Worm (Caenorhabditis elegans) whole organism, L4/young adult: Measurements from ENCODE around the gene T28F3.9.

Source experiments
- W03F9.2 ChIP-seq: fragments of 150-350 bp; optimal IDR thresholded peaks from 2 replicates; lab custom pipeline; 2014; ENCODE audit warnings: missing biosample characterization, missing genetic modification characterization
- dao-5 ChIP-seq: sonication (generic microtip); optimal IDR thresholded peaks from 2 replicates; lab custom pipeline; 2016; ENCODE audit warnings: missing genotype, missing genetic modification characterization, moderate library complexity, missing compliant biosample characterization
- him-1 ChIP-seq: sonication (generic microtip); optimal IDR thresholded peaks from 2 replicates; lab custom pipeline; 2016; ENCODE audit warnings: missing genotype, missing genetic modification reagents, missing genetic modification characterization, missing compliant biosample characterization

T28F3.9 gene

DNA sequence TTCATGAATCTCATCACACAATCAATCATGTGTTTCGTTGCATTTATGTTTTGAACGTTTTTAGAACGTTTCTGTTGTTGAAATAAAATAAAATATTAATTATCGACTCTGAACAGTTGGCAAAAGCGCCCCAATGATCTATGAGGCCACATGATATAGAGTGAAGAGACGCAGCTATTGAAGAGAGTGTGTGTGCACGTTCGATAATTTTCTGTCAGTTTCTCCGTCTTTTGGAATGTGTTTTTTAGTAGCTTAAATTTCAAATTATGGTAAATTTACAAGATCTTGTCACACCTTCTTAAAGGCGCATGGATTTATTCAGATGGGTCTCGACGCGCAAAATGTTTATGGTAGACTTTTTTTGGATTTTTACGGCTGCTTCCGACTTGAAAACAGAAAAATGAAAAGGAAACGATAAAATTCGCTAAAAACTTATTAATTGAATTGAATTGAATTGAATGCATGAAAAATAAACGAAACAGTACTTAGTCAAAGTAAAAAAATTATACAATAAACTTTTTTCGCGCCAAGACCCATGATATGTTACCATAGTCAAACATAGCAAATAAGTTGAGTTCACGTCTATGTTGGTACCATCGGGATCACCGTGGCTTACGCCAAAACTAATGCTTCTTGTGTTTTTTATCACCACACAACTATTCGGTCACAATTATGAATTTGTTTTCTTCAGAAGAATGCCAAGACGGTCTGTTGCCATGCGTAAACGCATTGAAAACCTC lies 25.4 kb downstream of the T28F3.9 start, which contains the start of gene C49C3.15:
Gene C49C3.15 (plus strand): TSS at position 690 of the 740 bp plus-strand sequence.
- TF ChIP-seq W03F9.2 (tag; lab: Kevin White, UChicago) (no peak), dao-5 (no peak), him-1 (tag; lab: Kevin White, UChicago) (no peak)

ce11 chrIV:17335031-17335430 lies 26.7 kb downstream of the T28F3.9 start, which contains the start of gene C49C3.8:
TSS of gene C49C3.8 (plus strand) at chrIV:17335203.
- no peak for TF ChIP-seq him-1 (tag; lab: Kevin White, UChicago)

DNA sequence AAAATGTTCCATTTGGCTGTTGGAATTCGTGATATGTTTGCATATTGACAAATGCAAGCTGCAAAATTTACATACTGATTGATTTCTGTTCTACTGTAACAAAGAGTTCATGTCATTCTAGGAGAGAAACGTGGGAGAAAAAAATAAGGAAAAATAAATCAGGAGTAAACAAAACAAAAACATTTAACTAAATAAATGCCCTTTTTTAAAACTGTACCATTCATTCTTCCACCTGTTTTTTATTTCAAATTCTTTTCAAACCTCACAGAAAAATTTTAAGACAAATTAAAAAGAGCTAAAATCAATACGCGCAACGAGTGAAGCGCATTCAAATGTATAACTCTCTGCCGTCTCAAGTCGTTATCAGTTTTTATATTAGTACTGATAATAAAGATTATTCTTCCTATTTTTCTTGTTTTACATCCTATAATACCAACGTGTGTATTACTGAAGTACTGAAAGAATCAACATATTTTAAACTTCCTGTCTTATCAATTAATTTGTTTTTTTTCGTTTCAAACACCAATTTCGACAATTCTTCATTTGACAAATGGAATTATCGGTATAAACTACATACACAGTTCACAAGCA lies 30.7 kb downstream of the T28F3.9 start, which contains the start of gene C49C3.10:
Gene C49C3.10 (minus strand): TSS at position 51 of the 591 bp plus-strand sequence.
- no peak for TF ChIP-seq him-1 (tag; lab: Kevin White, UChicago)
- no peak for TF ChIP-seq W03F9.2 (tag; lab: Kevin White, UChicago)
- TF ChIP-seq dao-5: no peak

- TF ChIP-seq W03F9.2 (tag; lab: Kevin White, UChicago) (no peak), dao-5 (no peak), him-1 (tag; lab: Kevin White, UChicago) (no peak)
Measured at ce11 chrIV:17341033-17341432, 32.7 kb downstream of the T28F3.9 start.

DNA sequence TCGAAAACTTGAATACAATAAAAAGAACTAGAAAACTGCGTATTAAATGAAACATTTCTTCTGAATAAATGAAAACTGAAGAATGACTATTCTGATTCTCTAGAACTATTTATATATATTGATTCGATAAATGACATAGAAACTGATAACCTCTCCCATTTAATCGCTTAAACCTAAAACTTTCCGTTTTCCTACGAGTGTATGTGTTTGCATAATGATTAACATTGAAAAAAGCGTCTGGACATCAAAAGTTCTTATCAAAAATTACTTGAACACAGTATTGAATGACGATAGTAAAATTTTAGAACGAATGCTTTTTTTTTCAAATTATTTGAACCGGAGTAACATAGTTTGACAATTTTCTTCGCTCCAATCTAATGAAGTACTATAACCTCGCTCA lies 33.9 kb downstream of the T28F3.9 start, which contains the start of gene C49C3.9:
Gene C49C3.9 (minus strand): TSS at position 136 of the 400 bp plus-strand sequence.
- TF ChIP-seq him-1 (tag; lab: Kevin White, UChicago) (no peak), W03F9.2 (tag; lab: Kevin White, UChicago) (no peak), dao-5 (no peak)

ce11 chrIV:17342667-17343066 lies 34.4 kb downstream of the T28F3.9 start, which contains the start of gene C49C3.21:
TSS of gene C49C3.21 (plus strand) at chrIV:17342967.
- TF ChIP-seq dao-5 (no peak), him-1 (tag; lab: Kevin White, UChicago) (no peak), W03F9.2 (tag; lab: Kevin White, UChicago) (no peak)

ce11 chrIV:17343482-17343881 lies 35.2 kb downstream of the T28F3.9 start, which contains the start of gene C49C3.11:
TSS of gene C49C3.11 (plus strand) at chrIV:17343782.
- TF ChIP-seq him-1 (tag; lab: Kevin White, UChicago): no peak
- no peak for TF ChIP-seq dao-5
- TF ChIP-seq W03F9.2 (tag; lab: Kevin White, UChicago): no peak

DNA sequence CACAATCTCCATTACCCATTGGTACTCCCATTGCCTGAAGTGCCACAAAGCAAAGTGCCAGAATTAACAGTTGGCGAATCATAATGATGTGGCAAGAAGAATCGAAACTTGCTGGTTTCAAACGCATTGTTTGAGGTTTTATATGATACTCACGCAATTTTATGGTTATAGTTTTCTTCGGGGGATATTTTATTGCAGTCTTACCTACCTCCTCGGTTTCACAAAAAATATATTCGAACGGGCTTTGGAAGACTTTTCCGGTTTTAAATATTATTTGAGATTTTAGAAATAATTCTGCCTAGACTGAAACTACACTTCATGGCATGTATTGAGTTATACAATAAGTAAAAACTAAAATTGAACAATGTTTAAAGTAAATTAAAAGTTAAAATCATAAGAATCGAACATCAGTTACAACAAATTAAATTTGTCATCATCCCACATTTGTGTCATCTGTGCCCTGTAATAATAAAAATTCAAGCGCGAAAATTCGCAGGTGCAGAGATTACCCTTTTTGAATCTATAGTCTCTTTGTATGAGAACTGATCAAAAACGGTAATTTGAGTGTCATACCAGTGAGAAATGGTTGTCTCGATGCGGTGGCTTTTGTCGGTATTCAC lies 38.4 kb downstream of the T28F3.9 start, which contains the start of the genes clec-197 and clec-198:
Gene clec-197 (minus strand): TSS at position 101 of the 620 bp plus-strand sequence.
Gene clec-198 (plus strand): TSS at position 570 of the 620 bp plus-strand sequence.
- TF ChIP-seq dao-5 (no peak), W03F9.2 (tag; lab: Kevin White, UChicago) (no peak), him-1 (tag; lab: Kevin White, UChicago) (no peak)

- TF ChIP-seq W03F9.2 (tag; lab: Kevin White, UChicago): no peak
- no peak for TF ChIP-seq dao-5
Measured at ce11 chrIV:17351586-17351985, 43.3 kb downstream of the T28F3.9 start, which contains the start of gene clec-199. TSS of gene clec-199 (plus strand) at chrIV:17351886.

ce11 chrIV:17361143-17361542 lies 52.8 kb downstream of the T28F3.9 start, which contains the start of gene clec-202:
TSS of gene clec-202 (plus strand) at chrIV:17361443.
- TF ChIP-seq him-1 (tag; lab: Kevin White, UChicago): no peak
- no peak for TF ChIP-seq dao-5
- no peak for TF ChIP-seq W03F9.2 (tag; lab: Kevin White, UChicago)
